Fruit fly (Drosophila melanogaster) whole organism, adult: ENCODE results near the gene CG15880.

ENCODE experiments used
- CG11617 ChIP-seq: fragments of 200-800 bp; sonication (Bioruptor generic); optimal IDR thresholded peaks from 2 replicates; lab custom pipeline; 2017; ENCODE audit warnings: mild to moderate bottlenecking, missing biosample characterization, missing genetic modification reagents, missing genetic modification characterization
- CG12768 ChIP-seq: fragments of 200-800 bp; sonication (Bioruptor generic); optimal IDR thresholded peaks from 2 replicates; lab custom pipeline; 2017; ENCODE audit warnings: missing biosample characterization, missing genetic modification characterization, mild to moderate bottlenecking, moderate library complexity, missing genetic modification reagents
- CG14711 ChIP-seq: fragments of 200-800 bp; sonication (Bioruptor generic); optimal IDR thresholded peaks from 2 replicates; lab custom pipeline; 2018; ENCODE audit warnings: missing biosample characterization, mild to moderate bottlenecking, missing genetic modification characterization, moderate library complexity
- CG1620 ChIP-seq: fragments of 200-800 bp; sonication (Bioruptor generic); optimal IDR thresholded peaks from 2 replicates; lab custom pipeline; 2016; ENCODE audit warnings: missing biosample characterization, missing genetic modification characterization
- CG33017 ChIP-seq: fragments of 200-800 bp; sonication (Bioruptor generic); optimal IDR thresholded peaks from 2 replicates; lab custom pipeline; 2018; ENCODE audit warnings: missing biosample characterization, mild to moderate bottlenecking, missing genetic modification characterization, moderate library complexity
- CG5204 ChIP-seq: fragments of 200-800 bp; sonication (Bioruptor generic); optimal IDR thresholded peaks from 2 replicates; lab custom pipeline; 2016; ENCODE audit warnings: missing biosample characterization, missing genetic modification characterization
- CG7045 ChIP-seq: fragments of 200-800 bp; sonication (Bioruptor generic); optimal IDR thresholded peaks from 2 replicates; lab custom pipeline; 2017; ENCODE audit warnings: missing biosample characterization, mild to moderate bottlenecking, missing genetic modification characterization
- CG7101 ChIP-seq: fragments of 200-800 bp; sonication (Bioruptor generic); optimal IDR thresholded peaks from 2 replicates; lab custom pipeline; 2018; ENCODE audit warnings: missing biosample characterization, mild to moderate bottlenecking, missing genetic modification characterization, moderate library complexity
- Clk ChIP-seq: fragments of 200-800 bp; sonication (Bioruptor generic); optimal IDR thresholded peaks from 2 replicates; lab custom pipeline; 2017; ENCODE audit warnings: missing biosample characterization, missing genetic modification characterization
- Crg-1 ChIP-seq: fragments of 200-800 bp; sonication (Bioruptor generic); optimal IDR thresholded peaks from 2 replicates; lab custom pipeline; 2016; ENCODE audit warnings: missing biosample characterization, missing genetic modification characterization
- Hr96 ChIP-seq: fragments of 200-800 bp; sonication (Bioruptor generic); optimal IDR thresholded peaks from 2 replicates; lab custom pipeline; 2016; ENCODE audit warnings: missing biosample characterization, missing genetic modification characterization
- Mnt ChIP-seq: fragments of 200-800 bp; sonication (Bioruptor generic); optimal IDR thresholded peaks from 2 replicates; lab custom pipeline; 2016; ENCODE audit warnings: missing biosample characterization, mild to moderate bottlenecking, missing genetic modification characterization
- bab1 ChIP-seq: fragments of 200-800 bp; sonication (Bioruptor generic); optimal IDR thresholded peaks from 3 replicates; lab custom pipeline; 2019; ENCODE audit warnings: missing biosample characterization, mild to moderate bottlenecking, missing genetic modification characterization, moderate library complexity
- cic ChIP-seq: fragments of 200-800 bp; sonication (Bioruptor generic); optimal IDR thresholded peaks from 2 replicates; lab custom pipeline; 2017; ENCODE audit warnings: missing biosample characterization, mild to moderate bottlenecking, missing genetic modification characterization, moderate library complexity
- cnc ChIP-seq, 2 experiments: fragments of >200 bp; optimal IDR thresholded peaks; 2 replicates each; lab custom pipeline; 2017
- kay ChIP-seq: fragments of 200-800 bp; sonication (Bioruptor generic); peaks from one replicate; lab custom pipeline; 2016; ENCODE audit warnings: missing biosample characterization, missing genetic modification characterization, borderline replicate concordance
- ovo ChIP-seq: fragments of 200-800 bp; sonication (Bioruptor generic); optimal IDR thresholded peaks from 2 replicates; lab custom pipeline; 2016; ENCODE audit warnings: missing biosample characterization, missing genetic modification characterization
- pad ChIP-seq: fragments of 200-800 bp; sonication (Bioruptor generic); optimal IDR thresholded peaks from 3 replicates; lab custom pipeline; 2017; ENCODE audit warnings: missing biosample characterization, missing genetic modification characterization, mild to moderate bottlenecking, moderate library complexity, missing genetic modification reagents
- tj ChIP-seq: fragments of 200-800 bp; sonication (Bioruptor generic); optimal IDR thresholded peaks from 3 replicates; lab custom pipeline; 2017; ENCODE audit warnings: missing biosample characterization, mild to moderate bottlenecking, missing genetic modification characterization, moderate library complexity
- toe ChIP-seq: fragments of 200-800 bp; sonication (Bioruptor generic); optimal IDR thresholded peaks from 2 replicates; lab custom pipeline; 2016; ENCODE audit warnings: missing biosample characterization, missing genetic modification characterization

The CG15880 gene

dm6 chr2L:857897-858517, 40.3 kb upstream of the CG15880 start:
- TF ChIP-seq ovo (GFP tag; lab: Kevin White, UChicago): no peak
- no peak for TF ChIP-seq CG5204
- TF ChIP-seq Hr96 (GFP tag; lab: Kevin White, UChicago): no peak
- peak; percentile 10 for TF ChIP-seq pad (GFP tag; lab: Kevin White, UChicago)
- TF ChIP-seq toe (GFP tag; lab: Kevin White, UChicago): no peak
- no peak for TF ChIP-seq CG7045 (GFP tag; lab: Kevin White, UChicago)
- TF ChIP-seq bab1 (GFP tag; lab: Kevin White, UChicago): no peak
- no peak for TF ChIP-seq cnc (optimal IDR thresholded peaks at IDR 0.05; lab: Kevin White, UChicago)
- no peak for TF ChIP-seq CG1620 (GFP tag; lab: Kevin White, UChicago)
- no peak for TF ChIP-seq Clk (GFP tag; lab: Kevin White, UChicago)
- TF ChIP-seq CG33017 (tag; lab: Kevin White, UChicago): peak; percentile 68
- peak; percentile 35 for TF ChIP-seq CG14711 (tag; lab: Kevin White, UChicago)
- no peak for TF ChIP-seq cic (GFP tag; lab: Kevin White, UChicago)
- peak; percentile 50 for TF ChIP-seq CG7101 (tag; lab: Kevin White, UChicago)
- peak; percentile 29 for TF ChIP-seq Mnt (GFP tag; lab: Kevin White, UChicago)
- no peak for TF ChIP-seq CG12768 (GFP tag; lab: Kevin White, UChicago)
- TF ChIP-seq CG11617: peak; percentile 32
- no peak for TF ChIP-seq kay (GFP tag; lab: Kevin White, UChicago)
- TF ChIP-seq tj (GFP tag; lab: Kevin White, UChicago): no peak
- TF ChIP-seq Crg-1 (GFP tag; lab: Kevin White, UChicago): peak; percentile 26

- TF ChIP-seq cic (GFP tag; lab: Kevin White, UChicago) (no peak), CG14711 (tag; lab: Kevin White, UChicago) (peak; percentile 49), CG33017 (tag; lab: Kevin White, UChicago) (peak; percentile 79), toe (GFP tag; lab: Kevin White, UChicago) (no peak), bab1 (GFP tag; lab: Kevin White, UChicago) (no peak), CG1620 (GFP tag; lab: Kevin White, UChicago) (no peak), ovo (GFP tag; lab: Kevin White, UChicago) (no peak), pad (GFP tag; lab: Kevin White, UChicago) (no peak), Crg-1 (GFP tag; lab: Kevin White, UChicago) (no peak), CG7101 (tag; lab: Kevin White, UChicago) (peak; percentile 57), CG5204 (no peak), CG12768 (GFP tag; lab: Kevin White, UChicago) (no peak), Hr96 (GFP tag; lab: Kevin White, UChicago) (no peak), cnc (optimal IDR thresholded peaks at IDR 0.05; lab: Kevin White, UChicago) (no peak), Clk (GFP tag; lab: Kevin White, UChicago) (no peak), CG11617 (no peak), Mnt (GFP tag; lab: Kevin White, UChicago) (peak; percentile 10)
Observed at dm6 chr2L:856690-857488, 39.1 kb upstream of the CG15880 start.

dm6 chr2L:856001-856400, 38.3 kb upstream of the CG15880 start:
- TF ChIP-seq toe (GFP tag; lab: Kevin White, UChicago) (no peak), CG7101 (tag; lab: Kevin White, UChicago) (peak; percentile 18), cnc (optimal IDR thresholded peaks at IDR 0.05; lab: Kevin White, UChicago) (no peak), CG5204 (no peak), Crg-1 (GFP tag; lab: Kevin White, UChicago) (peak; percentile 58), cic (GFP tag; lab: Kevin White, UChicago) (peak; percentile 13), ovo (GFP tag; lab: Kevin White, UChicago) (no peak)

dm6 chr2L:855052-855547, 37.4 kb upstream of the CG15880 start, which contains the start of gene CG13949:
CG13949 (plus strand) TSS chr2L:855337.
- TF ChIP-seq CG7101 (tag; lab: Kevin White, UChicago): peak; percentile 64
- peak; percentile 71 for TF ChIP-seq ovo (GFP tag; lab: Kevin White, UChicago)
- peak; percentile 21 for TF ChIP-seq bab1 (GFP tag; lab: Kevin White, UChicago)
- no peak for TF ChIP-seq CG12768 (GFP tag; lab: Kevin White, UChicago)
- TF ChIP-seq toe (GFP tag; lab: Kevin White, UChicago): peak; percentile 42
- TF ChIP-seq Crg-1 (GFP tag; lab: Kevin White, UChicago): peak; percentile 55
- peak; percentile 31 for TF ChIP-seq CG14711 (tag; lab: Kevin White, UChicago)
- no peak for TF ChIP-seq kay (GFP tag; lab: Kevin White, UChicago)
- TF ChIP-seq pad (GFP tag; lab: Kevin White, UChicago): peak; percentile 10
- TF ChIP-seq CG11617: no peak
- peak; percentile 51 for TF ChIP-seq CG33017 (tag; lab: Kevin White, UChicago)
- peak; percentile 21 for TF ChIP-seq Hr96 (GFP tag; lab: Kevin White, UChicago)
- TF ChIP-seq CG1620 (GFP tag; lab: Kevin White, UChicago): peak; percentile 9
- TF ChIP-seq CG7045 (GFP tag; lab: Kevin White, UChicago): no peak

dm6 chr2L:852647-853111, 34.9 kb upstream of the CG15880 start, which contains the start of the genes CG4291 and kraken:
CG4291 (minus strand) TSS chr2L:852730.
kraken (plus strand) TSS chr2L:852768.
- TF ChIP-seq CG1620 (GFP tag; lab: Kevin White, UChicago) (peak; percentile 66), Crg-1 (GFP tag; lab: Kevin White, UChicago) (peak; percentile 39), CG14711 (tag; lab: Kevin White, UChicago) (peak; percentile 28), pad (GFP tag; lab: Kevin White, UChicago) (peak; percentile 39), Mnt (GFP tag; lab: Kevin White, UChicago) (peak; percentile 91), CG33017 (tag; lab: Kevin White, UChicago) (peak; percentile 44), Clk (GFP tag; lab: Kevin White, UChicago) (no peak), CG7101 (tag; lab: Kevin White, UChicago) (peak; percentile 63), kay (GFP tag; lab: Kevin White, UChicago) (no peak), ovo (GFP tag; lab: Kevin White, UChicago) (peak; percentile 48), cnc (optimal IDR thresholded peaks at IDR 0.05; lab: Kevin White, UChicago) (no peak), toe (GFP tag; lab: Kevin White, UChicago) (peak; percentile 74), cic (GFP tag; lab: Kevin White, UChicago) (peak; percentile 53), CG11617 (peak; percentile 51), CG5204 (no peak), Hr96 (GFP tag; lab: Kevin White, UChicago) (peak; percentile 25), bab1 (GFP tag; lab: Kevin White, UChicago) (peak; percentile 72), CG7045 (GFP tag; lab: Kevin White, UChicago) (peak; percentile 45), tj (GFP tag; lab: Kevin White, UChicago) (peak; percentile 46), CG12768 (GFP tag; lab: Kevin White, UChicago) (peak; percentile 87)
